Worm (Caenorhabditis elegans): Measurements from ENCODE around the gene K08H2.5.
A peak's percentile ranks its signal among the peaks of the same experiment; 100 is the strongest.

K08H2.5 gene

ce11 chrX:13220609-13221008 is 21.5 kb downstream of the K08H2.5 start (continued):
- TF ChIP-seq unc-62 (GFP tag; optimal IDR thresholded peaks at IDR 0.05), result no peak
- TF ChIP-seq snpc-4 (tag; optimal IDR thresholded peaks at IDR 0.05), result peak; percentile 84

ce11 chrX:13217940-13218339 is 24.2 kb downstream of the K08H2.5 start:
- TF ChIP-seq lin-39 (tag; optimal IDR thresholded peaks at IDR 0.05) (no peak), hlh-17 (GFP tag; optimal IDR thresholded peaks at IDR 0.05; ENCODE audit: borderline replicate concordance) (no peak), nhr-12 (tag; optimal IDR thresholded peaks at IDR 0.05) (no peak), unc-30 (tag; optimal IDR thresholded peaks at IDR 0.05) (no peak), pax-3 (tag; optimal IDR thresholded peaks at IDR 0.05) (no peak), pqm-1 (tag; optimal IDR thresholded peaks at IDR 0.05) (no peak), elt-2 (tag; optimal IDR thresholded peaks at IDR 0.05) (no peak), nhr-77 (tag; optimal IDR thresholded peaks at IDR 0.05) (no peak), dsc-1 (tag; optimal IDR thresholded peaks at IDR 0.05) (no peak), nhr-20 (tag; optimal IDR thresholded peaks at IDR 0.05) (no peak), ceh-63 (GFP tag; optimal IDR thresholded peaks at IDR 0.05) (no peak), nhr-90 (tag; optimal IDR thresholded peaks at IDR 0.05; ENCODE audit: poor library complexity) (no peak), nhr-84 (tag; optimal IDR thresholded peaks at IDR 0.05) (no peak), lin-14 (GFP tag; optimal IDR thresholded peaks at IDR 0.05) (no peak), hpl-2 (GFP tag; optimal IDR thresholded peaks at IDR 0.05) (no peak), ets-5 (GFP tag; IDR thresholded peaks at IDR 0.05) (no peak)

ce11 chrX:13216802-13217201 is 25.3 kb downstream of the K08H2.5 start, which contains the start of gene R12H7.4:
TSS of gene R12H7.4 (plus strand) at chrX:13217102.
- TF ChIP-seq efl-1 (optimal IDR thresholded peaks at IDR 0.05), result no peak
- TF ChIP-seq efl-1 (GFP tag; optimal IDR thresholded peaks at IDR 0.05 in 1 of 2), result peak in 1 of 2 experiments; percentile 29
- TF ChIP-seq fkh-4 (tag; optimal IDR thresholded peaks at IDR 0.05; ENCODE audit: borderline replicate concordance), result no peak

ce11 chrX:13212528-13212927 is 29.6 kb downstream of the K08H2.5 start:
- TF ChIP-seq lsy-2 (tag; optimal IDR thresholded peaks at IDR 0.05), result no peak
- TF ChIP-seq dsc-1 (tag; optimal IDR thresholded peaks at IDR 0.05), result peak; percentile 99
- TF ChIP-seq dpl-1 (GFP tag; optimal IDR thresholded peaks at IDR 0.05), result no peak
- no peak for TF ChIP-seq aha-1 (tag; optimal IDR thresholded peaks at IDR 0.05)
- no peak for TF ChIP-seq unc-30 (tag; optimal IDR thresholded peaks at IDR 0.05)
- TF ChIP-seq nhr-77 (tag; optimal IDR thresholded peaks at IDR 0.05), result no peak
- no peak for TF ChIP-seq elt-3 (tag; optimal IDR thresholded peaks at IDR 0.05)
- TF ChIP-seq fkh-4 (tag; optimal IDR thresholded peaks at IDR 0.05; ENCODE audit: borderline replicate concordance), result peak; percentile 93
- no peak for TF ChIP-seq hlh-4 (tag; optimal IDR thresholded peaks at IDR 0.05)
- no peak for TF ChIP-seq unc-62 (GFP tag; optimal IDR thresholded peaks at IDR 0.05)
- no peak for TF ChIP-seq irx-1 (tag; optimal IDR thresholded peaks at IDR 0.05)

ce11 chrX:13210478-13210877 is 31.7 kb downstream of the K08H2.5 start:
- TF ChIP-seq nhr-76 (tag; optimal IDR thresholded peaks at IDR 0.05) (no peak), nhr-90 (tag; optimal IDR thresholded peaks at IDR 0.05; ENCODE audit: poor library complexity) (no peak), hlh-4 (tag; optimal IDR thresholded peaks at IDR 0.05) (no peak), ceh-82 (tag; optimal IDR thresholded peaks at IDR 0.05) (peak; percentile 8 to 19 (median 14)), efl-3 (GFP tag; optimal IDR thresholded peaks at IDR 0.05) (no peak), grh-1 (GFP tag; IDR thresholded peaks at IDR 0.05) (no peak), aly-2 (tag; optimal IDR thresholded peaks at IDR 0.05) (no peak), ceh-8 (GFP tag; optimal IDR thresholded peaks at IDR 0.05) (peak; percentile 10), lin-14 (GFP tag; optimal IDR thresholded peaks at IDR 0.05) (peak; percentile 94), isw-1 (GFP tag; IDR thresholded peaks at IDR 0.05) (peak; percentile 14; the same call in 1 of the 2 replicates), pag-3 (tag; optimal IDR thresholded peaks at IDR 0.05; ENCODE audit: borderline replicate concordance, insufficient read depth) (peak; percentile 76), lin-39 (tag; optimal IDR thresholded peaks at IDR 0.05) (peak; percentile 46), ceh-88 (GFP tag; IDR thresholded peaks at IDR 0.05) (no peak), jun-1 (tag; optimal IDR thresholded peaks at IDR 0.05) (no peak), elt-3 (tag; optimal IDR thresholded peaks at IDR 0.05) (no peak), unc-130 (tag; optimal IDR thresholded peaks at IDR 0.05) (no peak), sox-4 (tag; optimal IDR thresholded peaks at IDR 0.05) (no peak), lin-35 (GFP tag; optimal IDR thresholded peaks at IDR 0.05) (peak in 1 of 2 experiments; percentile 31), unc-30 (tag; optimal IDR thresholded peaks at IDR 0.05) (no peak), tlp-1 (tag; optimal IDR thresholded peaks at IDR 0.05) (no peak), pax-3 (tag; optimal IDR thresholded peaks at IDR 0.05) (no peak), nhr-11 (tag; optimal IDR thresholded peaks at IDR 0.05) (no peak), rnt-1 (tag; optimal IDR thresholded peaks at IDR 0.05) (peak; percentile 27), ets-5 (GFP tag; IDR thresholded peaks at IDR 0.05) (no peak), fkh-4 (tag; optimal IDR thresholded peaks at IDR 0.05; ENCODE audit: borderline replicate concordance) (no peak), fkh-10 (GFP tag; optimal IDR thresholded peaks at IDR 0.05) (peak; percentile 89), elt-2 (tag; optimal IDR thresholded peaks at IDR 0.05) (no peak)
